Fruit fly (Drosophila melanogaster): ENCODE measurements around the gene CG33322.

dm6 chr2L:20806619-20807018 lies 9.4 kb downstream of the CG33322 start:
- no peak for TF ChIP-seq CG33017 (tag; optimal IDR thresholded peaks at IDR 0.05)
- TF ChIP-seq CG7045 (GFP tag; optimal IDR thresholded peaks at IDR 0.05), result no peak
- TF ChIP-seq bab1 (GFP tag; optimal IDR thresholded peaks at IDR 0.05), result no peak
- no peak for TF ChIP-seq CG1620 (GFP tag; optimal IDR thresholded peaks at IDR 0.05)
- no peak for TF ChIP-seq ovo (GFP tag; optimal IDR thresholded peaks at IDR 0.05)
- TF ChIP-seq kay (GFP tag; ENCODE audit: borderline replicate concordance), result no peak
- no peak for TF ChIP-seq CG12768 (GFP tag; optimal IDR thresholded peaks at IDR 0.05)
- no peak for TF ChIP-seq Hr96 (GFP tag; optimal IDR thresholded peaks at IDR 0.05)
- no peak for TF ChIP-seq Crg-1 (GFP tag; optimal IDR thresholded peaks at IDR 0.05)
- no peak for TF ChIP-seq Clk (GFP tag; optimal IDR thresholded peaks at IDR 0.05)
- no peak for TF ChIP-seq tj (GFP tag; optimal IDR thresholded peaks at IDR 0.05)
- no peak for TF ChIP-seq cic (GFP tag; optimal IDR thresholded peaks at IDR 0.05)
- no peak for TF ChIP-seq toe (GFP tag; optimal IDR thresholded peaks at IDR 0.05)
- no peak for TF ChIP-seq CG11617 (GFP tag; optimal IDR thresholded peaks at IDR 0.05)
